Fruit fly (Drosophila melanogaster) whole organism, wandering third instar larva: ENCODE measurements around the gene RpL17.
A peak's percentile ranks its signal among the peaks of the same experiment; 100 is the strongest.

Experiments used
- Abd-B ChIP-seq: fragments of >200 bp; optimal IDR thresholded peaks from 2 replicates; lab custom pipeline; 2017; ENCODE audit warnings: missing biosample characterization, missing genetic modification characterization
- CG32264 ChIP-seq: fragments of 200-800 bp; sonication (Bioruptor generic); optimal IDR thresholded peaks from 2 replicates; lab custom pipeline; 2016; ENCODE audit warnings: missing biosample characterization, missing genetic modification characterization
- CG9705 ChIP-seq: fragments of 200-800 bp; sonication (Bioruptor generic); optimal IDR thresholded peaks from 2 replicates; lab custom pipeline; 2018; ENCODE audit warnings: missing biosample characterization, mild to moderate bottlenecking, missing genetic modification characterization
- CrebA ChIP-seq: fragments of 200-800 bp; sonication (Bioruptor generic); optimal IDR thresholded peaks from 2 replicates; lab custom pipeline; 2016; ENCODE audit warnings: missing biosample characterization, mild to moderate bottlenecking, missing genetic modification characterization, borderline replicate concordance
- Dfd ChIP-seq: fragments of >200 bp; optimal IDR thresholded peaks from 2 replicates; lab custom pipeline; 2017; ENCODE audit warnings: missing biosample characterization, missing genetic modification characterization
- Dif ChIP-seq: fragments of 200-275, 200-300 bp; sonication (Bioruptor generic); optimal IDR thresholded peaks from 2 replicates; lab custom pipeline; 2018; ENCODE audit warnings: missing biosample characterization, missing genetic modification characterization; ENCODE audit not compliant: partially characterized antibody
- GATAd ChIP-seq: sonication (Bioruptor generic); optimal IDR thresholded peaks from 2 replicates; lab custom pipeline; 2016; ENCODE audit warnings: missing biosample characterization, missing genetic modification characterization
- Hnf4 ChIP-seq: fragments of 200-800 bp; sonication (Bioruptor generic); optimal IDR thresholded peaks from 2 replicates; lab custom pipeline; 2016; ENCODE audit warnings: missing biosample characterization, mild to moderate bottlenecking, missing genetic modification characterization
- Hr83 ChIP-seq: fragments of 200-300 bp; sonication (Bioruptor generic); optimal IDR thresholded peaks from 2 replicates; lab custom pipeline; 2016; ENCODE audit warnings: missing biosample characterization, mild to moderate bottlenecking, missing genetic modification characterization, moderate library complexity; ENCODE audit not compliant: poor library complexity, severe bottlenecking
- Jra ChIP-seq: sonication (Bioruptor generic); optimal IDR thresholded peaks from 2 replicates; lab custom pipeline; 2016; ENCODE audit warnings: missing biosample characterization, missing genetic modification characterization
- Mio ChIP-seq: sonication (Bioruptor generic); optimal IDR thresholded peaks from 2 replicates; lab custom pipeline; 2016; ENCODE audit warnings: missing biosample characterization, missing genetic modification characterization
- Myc ChIP-seq: fragments of >200 bp; optimal IDR thresholded peaks from 2 replicates; lab custom pipeline; 2017
- N ChIP-seq: fragments of >200 bp; optimal IDR thresholded peaks from 2 replicates; lab custom pipeline; 2018; ENCODE audit warnings: missing biosample characterization, missing external identifiers, missing genetic modification characterization
- OdsH ChIP-seq: fragments of 200-800 bp; sonication (Bioruptor generic); optimal IDR thresholded peaks from 2 replicates; lab custom pipeline; 2016; ENCODE audit warnings: missing biosample characterization, mild to moderate bottlenecking, missing genetic modification characterization
- Rel ChIP-seq, 2 experiments: fragments of 200-800 bp; sonication (Bioruptor generic) in 1 of 2; optimal IDR thresholded peaks; 2 replicates in 1 of 2; 3 replicates in 1 of 2; lab custom pipeline; 2016 to 2019; ENCODE audit warnings: mild to moderate bottlenecking in 2 of 2, missing biosample characterization in 2 of 2, missing genetic modification characterization in 2 of 2, moderate library complexity in 1 of 2
- Sp1 ChIP-seq: fragments of 200-800 bp; sonication (Bioruptor generic); optimal IDR thresholded peaks from 3 replicates; lab custom pipeline; 2019; ENCODE audit warnings: missing biosample characterization, mild to moderate bottlenecking, missing genetic modification characterization, moderate library complexity
- Vsx2 ChIP-seq: fragments of 200-300, 225-300 bp; sonication (Bioruptor generic); optimal IDR thresholded peaks from 2 replicates; lab custom pipeline; 2018; ENCODE audit warnings: missing biosample characterization, missing genetic modification characterization; ENCODE audit not compliant: partially characterized antibody
- brk ChIP-seq: fragments of 200-800 bp; sonication (Bioruptor generic); optimal IDR thresholded peaks from 2 replicates; lab custom pipeline; 2016; ENCODE audit warnings: missing biosample characterization, mild to moderate bottlenecking, missing genetic modification characterization
- dl ChIP-seq, 2 experiments: fragments of 175-275, 200-275 bp in 1 of 2; fragments of 200-275 bp in 1 of 2; sonication (Bioruptor generic); optimal IDR thresholded peaks; lab custom pipeline; 2018; ENCODE audit warnings: mild to moderate bottlenecking in 2 of 2, missing biosample characterization in 2 of 2, missing genetic modification characterization in 2 of 2, moderate library complexity in 2 of 2; ENCODE audit not compliant: partially characterized antibody in 2 of 2, insufficient read depth in 1 of 2
- dsf ChIP-seq: sonication (Bioruptor generic); optimal IDR thresholded peaks from 2 replicates; lab custom pipeline; 2016; ENCODE audit warnings: missing biosample characterization, missing genetic modification characterization, borderline replicate concordance
- ey ChIP-seq: fragments of 200-800 bp; sonication (Bioruptor generic); optimal IDR thresholded peaks from 2 replicates; lab custom pipeline; 2016; ENCODE audit warnings: missing biosample characterization, missing genetic modification characterization
- foxo ChIP-seq, 2 experiments: fragments of 200-800 bp; sonication (Bioruptor generic); optimal IDR thresholded peaks; 2 replicates in 1 of 2; 3 replicates in 1 of 2; lab custom pipeline; 2016 to 2017; ENCODE audit warnings: missing biosample characterization in 2 of 2, missing genetic modification characterization in 2 of 2
- h ChIP-seq: fragments of 200-800 bp; sonication (Bioruptor generic); optimal IDR thresholded peaks from 3 replicates; lab custom pipeline; 2016; ENCODE audit warnings: missing biosample characterization, mild to moderate bottlenecking, missing genetic modification characterization
- lola ChIP-seq: fragments of >200 bp; optimal IDR thresholded peaks from 2 replicates; lab custom pipeline; 2017; ENCODE audit warnings: missing biosample characterization, missing genetic modification characterization
- pan ChIP-seq: fragments of >200 bp; optimal IDR thresholded peaks from 2 replicates; lab custom pipeline; 2017
- psq ChIP-seq: fragments of 200-800 bp; sonication (Bioruptor generic); optimal IDR thresholded peaks from 3 replicates; lab custom pipeline; 2017; ENCODE audit warnings: missing biosample characterization, mild to moderate bottlenecking, missing genetic modification characterization, moderate library complexity
- rgr ChIP-seq: fragments of 200-800 bp; sonication (Bioruptor generic); optimal IDR thresholded peaks from 3 replicates; lab custom pipeline; 2016; ENCODE audit warnings: missing biosample characterization, mild to moderate bottlenecking, missing genetic modification characterization
- sage ChIP-seq: fragments of 200-800 bp; sonication (Bioruptor generic); optimal IDR thresholded peaks from 2 replicates; lab custom pipeline; 2016; ENCODE audit warnings: missing biosample characterization, mild to moderate bottlenecking, missing genetic modification characterization
- sv ChIP-seq: fragments of 200-800 bp; sonication (Bioruptor generic); optimal IDR thresholded peaks from 3 replicates; lab custom pipeline; 2016; ENCODE audit warnings: missing biosample characterization, missing genetic modification characterization
- tai ChIP-seq: sonication (Bioruptor generic); optimal IDR thresholded peaks from 2 replicates; lab custom pipeline; 2016; ENCODE audit warnings: missing biosample characterization, missing genetic modification characterization
- usp ChIP-seq: fragments of >200 bp; optimal IDR thresholded peaks from 2 replicates; lab custom pipeline; 2017; ENCODE audit warnings: missing biosample characterization, missing genetic modification characterization

RpL17 gene

DNA sequence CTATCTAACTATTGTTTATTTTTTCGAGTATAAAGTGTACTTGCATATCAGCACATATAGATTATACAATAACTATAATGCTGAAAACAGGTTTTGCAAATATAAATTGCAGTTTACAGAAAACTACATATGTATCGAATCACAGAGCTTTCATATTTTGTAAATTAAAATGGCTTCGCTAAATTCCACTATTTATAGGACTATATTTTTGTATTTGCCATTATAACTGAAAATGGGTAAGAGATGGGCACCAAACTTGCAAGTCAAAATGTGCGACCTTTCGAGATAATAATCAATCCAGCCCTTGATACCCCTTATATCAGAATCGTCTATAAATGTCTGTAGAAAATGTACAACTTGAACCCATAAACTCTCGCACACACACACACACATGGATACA is 40.8 kb downstream of the RpL17 start:
- TF ChIP-seq dl (GFP tag; optimal IDR thresholded peaks at IDR 0.05; lab: Kevin White, UChicago; ENCODE audit: insufficient read depth in 1 of 2, partially characterized antibody in 2 of 2) (no peak), CG32264 (no peak), Vsx2 (no peak), sage (GFP tag; lab: Kevin White, UChicago) (no peak), Hnf4 (GFP tag; lab: Kevin White, UChicago) (no peak), Dif (GFP tag; lab: Kevin White, UChicago) (no peak), tai (no peak), psq (no peak), Rel (GFP tag; optimal IDR thresholded peaks at IDR 0.05; lab: Kevin White, UChicago) (no peak), Rel (tag; optimal IDR thresholded peaks at IDR 0.05; lab: Kevin White, UChicago) (no peak), CG9705 (GFP tag; lab: Kevin White, UChicago) (no peak), pan (no peak), Dfd (no peak), rgr (GFP tag; lab: Kevin White, UChicago) (no peak), Sp1 (GFP tag; lab: Kevin White, UChicago) (no peak)

dm6 chrX:6702591-6702990 is 41.4 kb downstream of the RpL17 start:
- no peak for TF ChIP-seq OdsH (GFP tag; lab: Kevin White, UChicago)
- no peak for TF ChIP-seq Hnf4 (GFP tag; lab: Kevin White, UChicago)
- no peak for TF ChIP-seq sv (GFP tag; lab: Kevin White, UChicago)
- TF ChIP-seq brk, result no peak
- no peak for TF ChIP-seq Rel (GFP tag; optimal IDR thresholded peaks at IDR 0.05; lab: Kevin White, UChicago)
- TF ChIP-seq Rel (tag; optimal IDR thresholded peaks at IDR 0.05; lab: Kevin White, UChicago), result no peak
- TF ChIP-seq pan, result no peak
- no peak for TF ChIP-seq CrebA (GFP tag; lab: Kevin White, UChicago)
- no peak for TF ChIP-seq Hr83 (GFP tag; lab: Kevin White, UChicago)
- TF ChIP-seq ey, result no peak
- no peak for TF ChIP-seq CG32264
- no peak for TF ChIP-seq sage (GFP tag; lab: Kevin White, UChicago)
- no peak for TF ChIP-seq Myc (lab: Kevin White, UChicago)
- TF ChIP-seq rgr (GFP tag; lab: Kevin White, UChicago), result no peak
- TF ChIP-seq dsf (GFP tag; lab: Kevin White, UChicago), result no peak
- no peak for TF ChIP-seq dl (GFP tag; optimal IDR thresholded peaks at IDR 0.05; lab: Kevin White, UChicago; ENCODE audit: insufficient read depth in 1 of 2, partially characterized antibody in 2 of 2)
- no peak for TF ChIP-seq tai
- TF ChIP-seq usp (GFP tag; lab: Kevin White, UChicago), result no peak
- TF ChIP-seq Dfd, result no peak

dm6 chrX:6702028-6702433 is 42.0 kb downstream of the RpL17 start:
- TF ChIP-seq sv (GFP tag; lab: Kevin White, UChicago) (peak; percentile 20), pan (no peak), tai (no peak)
- TF ChIP-seq, all 38 proteins: peak for 1

DNA sequence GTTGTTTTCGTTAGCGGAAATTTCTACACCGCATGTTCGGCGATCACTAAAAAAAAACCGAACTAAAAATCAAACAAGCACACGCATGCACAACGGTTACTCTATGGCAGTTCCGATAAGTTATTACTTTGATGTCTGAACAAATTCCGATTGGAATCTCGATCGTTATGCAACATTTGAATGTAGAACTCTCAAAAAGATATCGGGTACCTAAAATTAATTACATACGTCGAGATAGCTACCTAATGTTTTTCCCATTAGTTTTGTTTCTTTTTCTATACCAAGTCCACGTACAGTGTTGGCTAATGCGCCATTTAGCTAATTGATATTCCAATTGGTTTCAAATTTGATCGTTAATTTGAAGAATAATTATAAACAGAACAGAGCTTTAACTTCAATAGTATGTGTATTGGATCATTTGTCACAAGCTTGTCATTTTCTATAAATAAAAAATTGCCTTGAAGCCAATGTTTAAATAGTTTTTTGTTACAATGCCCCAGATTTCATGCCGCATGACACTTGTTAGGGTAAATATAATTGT is 43.0 kb downstream of the RpL17 start:
- TF ChIP-seq foxo (GFP tag; optimal IDR thresholded peaks at IDR 0.05; lab: Kevin White, UChicago), result no peak
- no peak for TF ChIP-seq h (GFP tag; lab: Kevin White, UChicago)
- no peak for TF ChIP-seq CG9705 (GFP tag; lab: Kevin White, UChicago)
- no peak for TF ChIP-seq Vsx2
- TF ChIP-seq Hr83 (GFP tag; lab: Kevin White, UChicago), result no peak
- TF ChIP-seq Jra, result no peak
- no peak for TF ChIP-seq N (GFP tag; lab: Kevin White, UChicago)
- TF ChIP-seq OdsH (GFP tag; lab: Kevin White, UChicago), result no peak
- TF ChIP-seq Dfd, result no peak
- TF ChIP-seq GATAd (GFP tag; lab: Kevin White, UChicago), result no peak
- no peak for TF ChIP-seq Abd-B
- no peak for TF ChIP-seq Dif (GFP tag; lab: Kevin White, UChicago)
- TF ChIP-seq brk, result no peak
- no peak for TF ChIP-seq ey
- TF ChIP-seq Mio (GFP tag; lab: Kevin White, UChicago), result no peak
- TF ChIP-seq lola (GFP tag; lab: Kevin White, UChicago), result no peak
